Fruit fly (Drosophila melanogaster): Measurements from ENCODE around the gene BORCS6.

DNA sequence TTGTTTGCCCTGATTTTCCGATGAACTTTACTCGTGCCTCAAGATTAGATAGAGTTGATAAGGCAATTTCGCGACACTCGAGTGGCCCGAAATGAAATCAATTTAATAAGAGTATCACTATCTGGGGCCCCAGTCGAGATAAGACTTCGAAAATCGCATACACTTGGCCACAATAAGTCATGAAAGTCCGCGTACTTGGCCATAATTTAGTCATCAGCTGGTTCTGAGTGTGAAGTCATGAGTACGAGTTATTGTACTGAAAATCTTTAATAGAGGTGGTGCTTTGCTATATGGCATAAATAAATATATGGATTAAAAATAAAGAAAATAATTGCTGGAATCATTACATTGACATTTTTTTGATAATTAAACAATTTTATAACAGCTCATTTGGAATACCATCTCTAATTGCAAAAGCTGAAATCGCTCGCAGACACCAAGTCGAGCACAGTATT, 28.9 kb upstream of the BORCS6 start:
- no peak for TF ChIP-seq CG16779 (tag; optimal IDR thresholded peaks at IDR 0.05)
- TF ChIP-seq Gug (GFP tag; IDR thresholded peaks at IDR 0.05) = no peak
- no peak for TF ChIP-seq OdsH (GFP tag; optimal IDR thresholded peaks at IDR 0.05)
- no peak for TF ChIP-seq Eip75B (GFP tag; optimal IDR thresholded peaks at IDR 0.05)
- no peak for TF ChIP-seq CG1621 (tag; optimal IDR thresholded peaks at IDR 0.05)
- TF ChIP-seq Met (GFP tag; optimal IDR thresholded peaks at IDR 0.05) = peak; percentile 64
- TF ChIP-seq eg (GFP tag; IDR thresholded peaks at IDR 0.05) = peak; percentile 55; the same call in 1 of the 3 replicates
- TF ChIP-seq Sox14 (GFP tag; optimal IDR thresholded peaks at IDR 0.05) = no peak
- TF ChIP-seq CG6854 (GFP tag; optimal IDR thresholded peaks at IDR 0.05) = no peak
- peak; percentile 30; the same call in 1 of the 2 replicates for TF ChIP-seq CG15336 (GFP tag; IDR thresholded peaks at IDR 0.05)
- TF ChIP-seq CG6163 (GFP tag; IDR thresholded peaks at IDR 0.05) = no peak
